Fruit fly (Drosophila melanogaster) whole organism, larva: ENCODE results near the gene Charon.

Experiments
- noc ChIP-seq: fragments of 200-800 bp; sonication (Bioruptor generic); optimal IDR thresholded peaks from 3 replicates; lab custom pipeline; 2019; ENCODE audit warnings: missing biosample characterization, mild to moderate bottlenecking, missing genetic modification characterization, moderate library complexity

Gene Charon

dm6 chr2L:1143286-1143685, 29.3 kb downstream of the Charon start:
- TF ChIP-seq noc = no peak

dm6 chr2L:1142730-1143281, 29.8 kb downstream of the Charon start, which contains the start of gene MFS3:
Gene MFS3 (plus strand): TSS chr2L:1143201.
- TF ChIP-seq noc = no peak

- no peak for TF ChIP-seq noc
These were observed 35.6 kb downstream of the Charon start for dm6 chr2L:1136993-1137392.

dm6 chr2L:1135495-1135894, 37.1 kb downstream of the Charon start:
- TF ChIP-seq noc = no peak

dm6 chr2L:1134011-1134743, 38.4 kb downstream of the Charon start, which contains the start of the genes Iris and CG4577:
Gene Iris (minus strand): TSS chr2L:1134098.
Gene CG4577 (plus strand): TSS chr2L:1134693.
- TF ChIP-seq noc = no peak

dm6 chr2L:1128932-1129887, 43.4 kb downstream of the Charon start, which contains the start of the genes Pino and TBC1D23:
Gene Pino (minus strand): TSS chr2L:1128953.
Gene TBC1D23 (plus strand): TSS chr2L:1129316.
- peak; percentile 63 for TF ChIP-seq noc

dm6 chr2L:1128344-1128931, 44.2 kb downstream of the Charon start:
- TF ChIP-seq noc = no peak

- peak; percentile 58 for TF ChIP-seq noc
These were observed 45.0 kb downstream of the Charon start for dm6 chr2L:1127434-1128089.

- no peak for TF ChIP-seq noc
These were observed 46.1 kb downstream of the Charon start for dm6 chr2L:1126527-1126926.

- no peak for TF ChIP-seq noc
These were observed 47.2 kb downstream of the Charon start for dm6 chr2L:1125437-1125836.

dm6 chr2L:1124265-1124664, 48.3 kb downstream of the Charon start:
- no peak for TF ChIP-seq noc

dm6 chr2L:1123078-1123818, 49.4 kb downstream of the Charon start:
- no peak for TF ChIP-seq noc

dm6 chr2L:1122711-1122960, 50.0 kb downstream of the Charon start:
- no peak for TF ChIP-seq noc

- no peak for TF ChIP-seq noc
These were observed 50.5 kb downstream of the Charon start for dm6 chr2L:1121942-1122710.
